Worm (Caenorhabditis elegans): ENCODE results near the gene srg-33.

The srg-33 gene

ce11 chrV:8271395-8271794 lies 20.5 kb upstream of the srg-33 start:
- TF ChIP-seq lin-32 (GFP tag; optimal IDR thresholded peaks at IDR 0.05) (no peak), nhr-76 (tag; optimal IDR thresholded peaks at IDR 0.05) (no peak), ham-2 (GFP tag; optimal IDR thresholded peaks at IDR 0.05) (no peak), mep-1 (tag; optimal IDR thresholded peaks at IDR 0.05) (no peak), snpc-4 (tag; optimal IDR thresholded peaks at IDR 0.05) (no peak), flh-1 (GFP tag; optimal IDR thresholded peaks at IDR 0.05) (no peak), nhr-12 (tag; optimal IDR thresholded peaks at IDR 0.05) (no peak), nhr-237 (tag; optimal IDR thresholded peaks at IDR 0.05) (no peak), cnd-1 (tag; optimal IDR thresholded peaks at IDR 0.05) (no peak), ztf-11 (tag; optimal IDR thresholded peaks at IDR 0.05) (no peak), lin-13 (tag; optimal IDR thresholded peaks at IDR 0.05) (no peak), M03D4.4 (tag; optimal IDR thresholded peaks at IDR 0.05) (no peak), nhr-28 (tag; optimal IDR thresholded peaks at IDR 0.05) (no peak), tbx-8 (GFP tag; optimal IDR thresholded peaks at IDR 0.05) (no peak), bed-3 (GFP tag; optimal IDR thresholded peaks at IDR 0.05) (no peak), ceh-39 (tag; optimal IDR thresholded peaks at IDR 0.05) (no peak), mls-2 (tag; optimal IDR thresholded peaks at IDR 0.05) (no peak), lsy-2 (tag; optimal IDR thresholded peaks at IDR 0.05) (no peak)

ce11 chrV:8271995-8272394 lies 19.9 kb upstream of the srg-33 start, which contains the start of gene asp-5:
Gene asp-5 (plus strand): TSS chrV:8272385.
- TF ChIP-seq nhr-28 (tag; optimal IDR thresholded peaks at IDR 0.05) (no peak), hlh-1 (tag; optimal IDR thresholded peaks at IDR 0.05) (no peak), ces-1 (GFP tag; optimal IDR thresholded peaks at IDR 0.05) (no peak), M03D4.4 (tag; optimal IDR thresholded peaks at IDR 0.05) (no peak), lin-13 (tag; optimal IDR thresholded peaks at IDR 0.05) (no peak), snpc-4 (tag; optimal IDR thresholded peaks at IDR 0.05) (no peak), lsy-2 (tag; optimal IDR thresholded peaks at IDR 0.05) (no peak), bed-3 (GFP tag; optimal IDR thresholded peaks at IDR 0.05) (no peak), ham-2 (GFP tag; optimal IDR thresholded peaks at IDR 0.05) (no peak), lin-32 (GFP tag; optimal IDR thresholded peaks at IDR 0.05) (no peak), ztf-11 (tag; optimal IDR thresholded peaks at IDR 0.05) (no peak)

ce11 chrV:8278830-8279229 lies 13.0 kb upstream of the srg-33 start, which contains the start of gene str-136:
Gene str-136 (minus strand): TSS chrV:8278930.
- TF ChIP-seq elt-1 (tag; optimal IDR thresholded peaks at IDR 0.05; ENCODE audit: borderline replicate concordance, insufficient read depth) (no peak), sem-2 (GFP tag; optimal IDR thresholded peaks at IDR 0.05) (no peak), elt-3 (tag; optimal IDR thresholded peaks at IDR 0.05) (no peak), pha-4 (tag; optimal IDR thresholded peaks at IDR 0.05) (no peak), unc-120 (tag; optimal IDR thresholded peaks at IDR 0.05; ENCODE audit: poor library complexity, severe bottlenecking) (no peak), lin-32 (GFP tag; optimal IDR thresholded peaks at IDR 0.05) (no peak), sptf-1 (tag; optimal IDR thresholded peaks at IDR 0.05) (no peak), zip-8 (tag; optimal IDR thresholded peaks at IDR 0.05) (no peak), nhr-12 (tag; optimal IDR thresholded peaks at IDR 0.05) (no peak), ceh-43 (GFP tag; optimal IDR thresholded peaks at IDR 0.05) (no peak), ztf-11 (tag; optimal IDR thresholded peaks at IDR 0.05) (no peak), lin-13 (tag; optimal IDR thresholded peaks at IDR 0.05) (no peak)

ce11 chrV:8280770-8281169 lies 11.1 kb upstream of the srg-33 start, which contains the start of gene str-135:
Gene str-135 (minus strand): TSS chrV:8280870.
- TF ChIP-seq nhr-28 (tag; optimal IDR thresholded peaks at IDR 0.05) (no peak), M03D4.4 (tag; optimal IDR thresholded peaks at IDR 0.05) (no peak), ceh-43 (GFP tag; optimal IDR thresholded peaks at IDR 0.05) (no peak), ham-2 (GFP tag; optimal IDR thresholded peaks at IDR 0.05) (no peak), ceh-83 (GFP tag; optimal IDR thresholded peaks at IDR 0.05) (no peak), unc-120 (tag; optimal IDR thresholded peaks at IDR 0.05; ENCODE audit: poor library complexity, severe bottlenecking) (no peak)

- no peak for TF ChIP-seq zip-8 (tag; optimal IDR thresholded peaks at IDR 0.05)
- no peak for TF ChIP-seq ces-1 (GFP tag; optimal IDR thresholded peaks at IDR 0.05)
- no peak for TF ChIP-seq mep-1 (tag; optimal IDR thresholded peaks at IDR 0.05)
- TF ChIP-seq unc-62 (GFP tag; optimal IDR thresholded peaks at IDR 0.05) = no peak
- no peak for TF ChIP-seq ceh-83 (GFP tag; optimal IDR thresholded peaks at IDR 0.05)
- no peak for TF ChIP-seq bed-3 (GFP tag; optimal IDR thresholded peaks at IDR 0.05)
- no peak for TF ChIP-seq elt-3 (tag; optimal IDR thresholded peaks at IDR 0.05)
- TF ChIP-seq nhr-76 (tag; optimal IDR thresholded peaks at IDR 0.05) = no peak
- TF ChIP-seq hlh-1 (tag; optimal IDR thresholded peaks at IDR 0.05) = no peak
- TF ChIP-seq ztf-11 (tag; optimal IDR thresholded peaks at IDR 0.05) = no peak
- TF ChIP-seq tbx-8 (GFP tag; optimal IDR thresholded peaks at IDR 0.05) = no peak
- no peak for TF ChIP-seq sptf-1 (tag; optimal IDR thresholded peaks at IDR 0.05)
- no peak for TF ChIP-seq flh-1 (GFP tag; optimal IDR thresholded peaks at IDR 0.05)
- no peak for TF ChIP-seq ceh-43 (GFP tag; optimal IDR thresholded peaks at IDR 0.05)
- no peak for TF ChIP-seq cnd-1 (tag; optimal IDR thresholded peaks at IDR 0.05)
- TF ChIP-seq sem-2 (GFP tag; optimal IDR thresholded peaks at IDR 0.05) = no peak
- no peak for TF ChIP-seq lsy-2 (tag; optimal IDR thresholded peaks at IDR 0.05)
- no peak for TF ChIP-seq nhr-237 (tag; optimal IDR thresholded peaks at IDR 0.05)
These were observed 10.2 kb upstream of the srg-33 start for ce11 chrV:8281646-8282045.
